Worm (Caenorhabditis elegans) whole organism, mixed stage, embryonic: ENCODE measurements around the gene try-13.

Experiments used
- M03D4.4 ChIP-seq: sonication (generic microtip); optimal IDR thresholded peaks from 2 replicates; lab custom pipeline; 2017; ENCODE audit warnings: mild to moderate bottlenecking, missing genetic modification characterization, missing compliant biosample characterization
- bed-3 ChIP-seq: fragments of 200-800 bp; sonication (Bioruptor generic); optimal IDR thresholded peaks from 3 replicates; lab custom pipeline; 2018; ENCODE audit warnings: mild to moderate bottlenecking, missing genetic modification characterization, moderate library complexity, missing compliant biosample characterization
- blmp-1 ChIP-seq: fragments of 150-350 bp; optimal IDR thresholded peaks from 2 replicates; lab custom pipeline; 2014; ENCODE audit warnings: missing biosample characterization, missing genetic modification characterization
- ceh-39 ChIP-seq: fragments of 150-350 bp; optimal IDR thresholded peaks from 2 replicates; lab custom pipeline; 2014; ENCODE audit warnings: missing biosample characterization, missing genetic modification characterization
- ceh-43 ChIP-seq: fragments of 200-800 bp; sonication (Bioruptor generic); optimal IDR thresholded peaks from 2 replicates; lab custom pipeline; 2018; ENCODE audit warnings: mild to moderate bottlenecking, missing genetic modification characterization, moderate library complexity, missing compliant biosample characterization
- ceh-83 ChIP-seq: fragments of 200-800 bp; sonication (Bioruptor generic); optimal IDR thresholded peaks from 2 replicates; lab custom pipeline; 2018; ENCODE audit warnings: mild to moderate bottlenecking, missing genetic modification characterization, missing compliant biosample characterization
- ces-1 ChIP-seq: fragments of 150-350 bp; optimal IDR thresholded peaks from 2 replicates; lab custom pipeline; 2014; ENCODE audit warnings: missing biosample characterization, missing genetic modification reagents, missing genetic modification characterization
- cnd-1 ChIP-seq: fragments of 200-800 bp; sonication (Bioruptor generic); optimal IDR thresholded peaks from 2 replicates; lab custom pipeline; 2018; ENCODE audit warnings: mild to moderate bottlenecking, missing genetic modification characterization, missing compliant biosample characterization
- drap-1 ChIP-seq: fragments of 200-800 bp; sonication (Bioruptor generic); optimal IDR thresholded peaks from 3 replicates; lab custom pipeline; 2018; ENCODE audit warnings: mild to moderate bottlenecking, missing genetic modification characterization, missing compliant biosample characterization
- elt-1 ChIP-seq: sonication (generic microtip); optimal IDR thresholded peaks from 2 replicates; lab custom pipeline; 2017; ENCODE audit warnings: missing genetic modification characterization, mild to moderate bottlenecking, missing compliant biosample characterization, antibody characterized with exemption, moderate library complexity, borderline replicate concordance; ENCODE audit not compliant: insufficient read depth
- elt-3 ChIP-seq: fragments of 150-350 bp; optimal IDR thresholded peaks from 2 replicates; lab custom pipeline; 2014; ENCODE audit warnings: missing biosample characterization, missing genetic modification characterization
- flh-1 ChIP-seq: fragments of 200-800 bp; sonication (Bioruptor generic); optimal IDR thresholded peaks from 2 replicates; lab custom pipeline; 2018; ENCODE audit warnings: mild to moderate bottlenecking, missing genetic modification characterization, moderate library complexity, missing compliant biosample characterization
- ham-2 ChIP-seq: fragments of 200-800 bp; sonication (Bioruptor generic); optimal IDR thresholded peaks from 2 replicates; lab custom pipeline; 2018; ENCODE audit warnings: mild to moderate bottlenecking, missing genetic modification characterization, missing compliant biosample characterization
- hlh-1 ChIP-seq: fragments of 150-350 bp; optimal IDR thresholded peaks from 2 replicates; lab custom pipeline; 2014; ENCODE audit warnings: missing biosample characterization, missing genetic modification reagents, missing genetic modification characterization
- lin-13 ChIP-seq: fragments of 150-350 bp; optimal IDR thresholded peaks from 2 replicates; lab custom pipeline; 2014; ENCODE audit warnings: missing biosample characterization, missing genetic modification characterization
- lin-32 ChIP-seq: fragments of 200-800 bp; sonication (Bioruptor generic); optimal IDR thresholded peaks from 2 replicates; lab custom pipeline; 2018; ENCODE audit warnings: mild to moderate bottlenecking, missing genetic modification characterization, missing compliant biosample characterization
- lsy-2 ChIP-seq: fragments of 150-350 bp; optimal IDR thresholded peaks from 2 replicates; lab custom pipeline; 2014; ENCODE audit warnings: missing biosample characterization, missing genetic modification characterization
- mab-5 ChIP-seq: fragments of 150-350 bp; optimal IDR thresholded peaks from 2 replicates; lab custom pipeline; 2014; ENCODE audit warnings: missing biosample characterization, missing genetic modification characterization
- mls-2 ChIP-seq: sonication (generic microtip); optimal IDR thresholded peaks from 2 replicates; lab custom pipeline; 2016; ENCODE audit warnings: mild to moderate bottlenecking, missing genetic modification characterization, moderate library complexity, missing compliant biosample characterization
- nhr-12 ChIP-seq: fragments of 150-350 bp; optimal IDR thresholded peaks from 2 replicates; lab custom pipeline; 2014; ENCODE audit warnings: missing biosample characterization, missing genetic modification characterization
- nhr-2 ChIP-seq: fragments of 150-350 bp; optimal IDR thresholded peaks from 2 replicates; lab custom pipeline; 2014; ENCODE audit warnings: missing biosample characterization, missing genetic modification characterization
- nhr-76 ChIP-seq: sonication (generic microtip); optimal IDR thresholded peaks from 2 replicates; lab custom pipeline; 2017; ENCODE audit warnings: missing biosample characterization, missing genetic modification characterization
- pha-4 ChIP-seq: fragments of 150-350 bp; optimal IDR thresholded peaks from 2 replicates; lab custom pipeline; 2018; ENCODE audit warnings: missing biosample characterization, missing genetic modification reagents, missing genetic modification characterization
- sem-2 ChIP-seq: fragments of 200-800 bp; sonication (Bioruptor generic); optimal IDR thresholded peaks from 2 replicates; lab custom pipeline; 2018; ENCODE audit warnings: mild to moderate bottlenecking, missing genetic modification characterization, missing compliant biosample characterization
- snpc-4 ChIP-seq: fragments of 150-350 bp; optimal IDR thresholded peaks from 2 replicates; lab custom pipeline; 2014; ENCODE audit warnings: missing biosample characterization, missing genetic modification characterization
- sptf-1 ChIP-seq: sonication (generic microtip); optimal IDR thresholded peaks from 2 replicates; lab custom pipeline; 2017; ENCODE audit warnings: mild to moderate bottlenecking, missing genetic modification characterization, moderate library complexity, missing compliant biosample characterization
- tbx-8 ChIP-seq: fragments of 200-800 bp; sonication (Bioruptor generic); optimal IDR thresholded peaks from 2 replicates; lab custom pipeline; 2018; ENCODE audit warnings: mild to moderate bottlenecking, missing genetic modification characterization, moderate library complexity, missing compliant biosample characterization
- unc-120 ChIP-seq: sonication (generic microtip); optimal IDR thresholded peaks from 2 replicates; lab custom pipeline; 2017; ENCODE audit warnings: missing genetic modification characterization, missing compliant biosample characterization; ENCODE audit not compliant: poor library complexity, severe bottlenecking
- unc-39 ChIP-seq: fragments of 150-350 bp; optimal IDR thresholded peaks from 2 replicates; lab custom pipeline; 2014; ENCODE audit warnings: missing biosample characterization, missing genetic modification characterization
- unc-62 ChIP-seq: fragments of 150-350 bp; optimal IDR thresholded peaks from 2 replicates; lab custom pipeline; 2014; ENCODE audit warnings: missing biosample characterization, missing genetic modification reagents, missing genetic modification characterization
- zip-8 ChIP-seq: fragments of 150-350 bp; optimal IDR thresholded peaks from 2 replicates; lab custom pipeline; 2014; ENCODE audit warnings: missing biosample characterization, missing genetic modification characterization
- ztf-11 ChIP-seq: fragments of 150-350 bp; optimal IDR thresholded peaks from 2 replicates; lab custom pipeline; 2014; ENCODE audit warnings: missing biosample characterization, missing genetic modification characterization

try-13 gene

DNA sequence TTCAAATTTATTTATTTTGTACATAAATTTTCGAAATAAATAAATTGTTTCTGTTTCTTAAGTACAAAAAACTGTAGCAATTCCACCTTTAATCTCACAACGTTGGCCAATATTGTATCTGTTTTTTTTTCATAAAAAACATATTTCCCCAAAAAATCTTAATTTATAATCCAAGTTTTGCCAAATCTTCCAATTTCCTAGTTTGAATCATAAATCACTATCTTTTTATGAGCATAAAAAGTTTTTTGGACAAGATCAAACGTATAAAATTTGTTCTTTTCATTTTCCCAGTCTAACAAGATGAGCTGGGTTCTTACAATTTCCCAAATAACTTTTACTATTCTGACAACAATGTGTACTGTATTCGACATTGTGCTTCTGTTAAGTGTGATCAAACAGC, 19.7 kb upstream of the try-13 start, which contains the start of gene srxa-4:
TSS of gene srxa-4 (plus strand) at position 301 of the 400 bp plus-strand sequence.
- TF ChIP-seq cnd-1 (tag; lab: Kevin White, UChicago) (no peak), nhr-2 (no peak), drap-1 (GFP tag; lab: Kevin White, UChicago) (no peak), nhr-12 (tag; lab: Kevin White, UChicago) (no peak), bed-3 (GFP tag; lab: Kevin White, UChicago) (no peak), flh-1 (no peak), ceh-39 (tag; lab: Kevin White, UChicago) (no peak), tbx-8 (GFP tag; lab: Kevin White, UChicago) (no peak), elt-3 (no peak), ces-1 (GFP tag; lab: Kevin White, UChicago) (no peak), snpc-4 (tag; lab: Kevin White, UChicago) (no peak), lin-13 (tag; lab: Kevin White, UChicago) (no peak), sem-2 (GFP tag; lab: Kevin White, UChicago) (no peak), ceh-43 (GFP tag; lab: Kevin White, UChicago) (no peak), pha-4 (tag; lab: Kevin White, UChicago) (no peak), unc-39 (no peak)

DNA sequence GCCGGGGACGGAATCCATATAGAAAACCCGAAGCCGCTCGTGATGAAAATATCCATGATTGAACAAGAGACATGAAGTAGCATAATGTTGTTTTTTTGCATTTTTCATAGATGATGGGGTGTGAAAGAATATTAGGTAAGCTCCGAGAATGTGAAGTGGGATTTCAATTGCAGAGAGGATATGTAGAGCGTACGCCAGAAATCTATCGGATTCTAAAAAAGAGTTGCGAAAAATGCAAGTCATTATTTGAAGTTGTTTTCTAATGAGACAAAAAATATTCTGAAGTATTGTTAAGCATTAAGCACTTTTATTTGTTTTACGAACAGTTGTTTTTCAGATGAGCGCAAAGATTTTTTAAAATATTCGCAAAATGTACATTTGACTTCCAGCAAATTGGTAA, 15.6 kb upstream of the try-13 start, which contains the start of gene F18E3.10:
TSS of gene F18E3.10 (minus strand) at position 101 of the 400 bp plus-strand sequence.
- TF ChIP-seq flh-1 = no peak
- no peak for TF ChIP-seq ces-1 (GFP tag; lab: Kevin White, UChicago)
- TF ChIP-seq hlh-1 (tag; lab: Kevin White, UChicago) = no peak
- TF ChIP-seq elt-1 (tag; lab: Kevin White, UChicago) = no peak

DNA sequence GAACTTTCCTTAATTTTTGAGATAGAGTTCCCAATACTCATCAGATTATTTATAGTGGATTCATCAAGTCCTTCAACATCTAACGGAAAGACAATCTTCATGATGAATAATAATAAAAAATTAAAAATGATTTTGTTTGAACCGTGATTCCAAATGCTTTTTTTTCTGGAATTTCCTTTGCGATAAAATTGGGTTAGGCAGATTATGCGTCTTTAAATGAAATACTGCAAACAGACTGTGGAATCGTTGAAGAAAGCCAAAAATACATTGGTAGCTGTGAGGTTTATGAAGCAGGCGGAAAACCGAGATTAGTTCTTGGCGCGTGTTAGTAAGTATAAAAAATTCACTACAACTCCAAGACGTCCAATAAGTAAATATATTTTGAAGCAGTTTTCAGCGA, 13.3 kb upstream of the try-13 start, which contains the start of gene srw-68:
TSS of gene srw-68 (minus strand) at position 101 of the 400 bp plus-strand sequence.
- TF ChIP-seq lin-32 (GFP tag; lab: Kevin White, UChicago) (no peak), blmp-1 (tag; lab: Kevin White, UChicago) (no peak), ceh-43 (GFP tag; lab: Kevin White, UChicago) (no peak), lsy-2 (tag; lab: Kevin White, UChicago) (no peak), bed-3 (GFP tag; lab: Kevin White, UChicago) (no peak), pha-4 (tag; lab: Kevin White, UChicago) (no peak), ztf-11 (no peak), nhr-76 (tag; lab: Kevin White, UChicago) (no peak), ces-1 (GFP tag; lab: Kevin White, UChicago) (no peak), unc-120 (tag; lab: Kevin White, UChicago) (no peak), elt-1 (tag; lab: Kevin White, UChicago) (no peak), ceh-83 (no peak), nhr-2 (no peak), zip-8 (tag; lab: Kevin White, UChicago) (no peak), lin-13 (tag; lab: Kevin White, UChicago) (no peak), ham-2 (GFP tag; lab: Kevin White, UChicago) (no peak), sptf-1 (tag; lab: Kevin White, UChicago) (no peak)

DNA sequence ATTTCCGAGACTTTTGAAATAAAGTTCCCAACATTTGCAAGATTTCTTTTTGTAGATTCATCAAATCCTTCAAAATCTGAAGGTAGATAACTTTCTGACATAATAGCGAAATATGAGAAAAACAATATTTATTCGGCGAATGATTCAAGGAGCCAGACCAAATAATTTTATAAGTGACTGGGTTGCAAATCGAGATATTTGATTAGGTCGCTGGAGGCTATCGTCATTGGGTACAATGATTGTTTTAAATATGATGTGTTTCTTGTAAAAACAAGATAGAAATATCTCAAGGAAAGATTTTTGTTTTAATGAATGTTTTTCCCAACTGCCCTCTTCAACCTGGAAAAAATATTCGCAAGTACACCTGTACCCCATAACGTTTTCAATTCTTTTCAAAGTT, 11.0 kb upstream of the try-13 start, which contains the start of gene srw-69:
TSS of gene srw-69 (minus strand) at position 101 of the 400 bp plus-strand sequence.
- TF ChIP-seq sem-2 (GFP tag; lab: Kevin White, UChicago) = no peak
- no peak for TF ChIP-seq pha-4 (tag; lab: Kevin White, UChicago)
- TF ChIP-seq lin-13 (tag; lab: Kevin White, UChicago) = no peak
- no peak for TF ChIP-seq lsy-2 (tag; lab: Kevin White, UChicago)
- no peak for TF ChIP-seq mab-5 (tag; lab: Kevin White, UChicago)
- no peak for TF ChIP-seq M03D4.4 (tag; lab: Kevin White, UChicago)
- no peak for TF ChIP-seq hlh-1 (tag; lab: Kevin White, UChicago)
- TF ChIP-seq drap-1 (GFP tag; lab: Kevin White, UChicago) = no peak
- TF ChIP-seq lin-32 (GFP tag; lab: Kevin White, UChicago) = no peak
- no peak for TF ChIP-seq flh-1
- no peak for TF ChIP-seq mls-2
- TF ChIP-seq ceh-83 = no peak
- TF ChIP-seq, all 35 proteins: peak for 0

DNA sequence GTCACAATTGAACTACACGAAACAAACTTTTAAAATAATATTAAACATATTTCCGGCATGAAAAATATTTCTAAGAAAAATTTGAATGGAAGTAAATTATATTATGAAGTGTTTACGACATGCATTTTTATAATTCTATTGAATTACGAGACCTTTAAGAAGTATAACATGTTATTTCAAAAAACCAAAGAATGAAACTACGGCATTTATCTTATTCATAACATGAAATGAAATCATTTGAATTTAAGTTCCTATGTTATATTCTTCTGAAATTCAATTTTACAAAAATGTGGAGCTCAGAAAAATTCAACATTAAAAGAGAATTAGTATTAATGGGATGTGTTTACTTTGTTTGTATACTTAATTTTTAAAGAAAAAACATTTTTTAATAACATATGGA, 8.9 kb upstream of the try-13 start, which contains the start of gene srw-71:
TSS of gene srw-71 (minus strand) at position 101 of the 400 bp plus-strand sequence.
- TF ChIP-seq zip-8 (tag; lab: Kevin White, UChicago) (no peak), unc-120 (tag; lab: Kevin White, UChicago) (no peak), unc-62 (GFP tag; lab: Kevin White, UChicago) (no peak), ztf-11 (no peak), ces-1 (GFP tag; lab: Kevin White, UChicago) (no peak), lin-13 (tag; lab: Kevin White, UChicago) (no peak)
- TF ChIP-seq, all 35 proteins: peak for 0
